Worm (Caenorhabditis elegans) whole organism, late embryonic: ENCODE results near the gene col-41.

Source experiments
- ceh-24 ChIP-seq: sonication (generic microtip); optimal IDR thresholded peaks from 2 replicates; lab custom pipeline; 2016; ENCODE audit warnings: mild to moderate bottlenecking, missing genetic modification characterization, missing compliant biosample characterization
- pag-3 ChIP-seq: sonication (generic microtip); optimal IDR thresholded peaks from 2 replicates; lab custom pipeline; 2016; ENCODE audit warnings: missing compliant biosample characterization, missing genetic modification characterization, borderline replicate concordance
- pha-2 ChIP-seq: sonication (generic microtip); optimal IDR thresholded peaks from 2 replicates; lab custom pipeline; 2017; ENCODE audit warnings: mild to moderate bottlenecking, missing genetic modification characterization, missing compliant biosample characterization
- tbx-2 ChIP-seq: sonication (generic microtip); optimal IDR thresholded peaks from 2 replicates; lab custom pipeline; 2016; ENCODE audit warnings: missing genetic modification characterization, missing compliant biosample characterization
- unc-86 ChIP-seq: sonication (generic microtip); optimal IDR thresholded peaks from 2 replicates; lab custom pipeline; 2016; ENCODE audit warnings: missing genetic modification characterization, missing compliant biosample characterization

- no peak for TF ChIP-seq ceh-24 (tag; lab: Kevin White, UChicago)
- no peak for TF ChIP-seq pha-2 (tag; lab: Kevin White, UChicago)
- no peak for TF ChIP-seq pag-3 (tag; lab: Kevin White, UChicago)
- no peak for TF ChIP-seq tbx-2 (tag; lab: Kevin White, UChicago)
- TF ChIP-seq unc-86 (tag; lab: Kevin White, UChicago): no peak
These were observed 5.3 kb downstream of the col-41 start for ce11 chrX:15170958-15171357.
